Fruit fly (Drosophila melanogaster): ENCODE data around the gene indra.

The indra gene

dm6 chr3L:1295693-1296092, 46.5 kb downstream of the indra start, which contains the start of gene Rabex-5 (continued):
- TF ChIP-seq CG7556 (GFP tag; optimal IDR thresholded peaks at IDR 0.05) (no peak), CG31365 (tag; optimal IDR thresholded peaks at IDR 0.05) (no peak), Ets65A (GFP tag) (no peak), CG15601 (tag; optimal IDR thresholded peaks at IDR 0.05) (no peak), dpn (GFP tag; optimal IDR thresholded peaks at IDR 0.05) (peak; percentile 26 to 37), phol (tag; optimal IDR thresholded peaks at IDR 0.05) (peak; percentile 32), CG14710 (tag; optimal IDR thresholded peaks at IDR 0.05) (peak; percentile 49), CG13894 (tag; optimal IDR thresholded peaks at IDR 0.05) (peak; percentile 46), CG4730 (GFP tag; IDR thresholded peaks at IDR 0.05) (no peak), Sry-δ (GFP tag; optimal IDR thresholded peaks at IDR 0.05) (peak; percentile 97), CG31388 (GFP tag; optimal IDR thresholded peaks at IDR 0.05) (no peak), CG10959 (GFP tag; IDR thresholded peaks at IDR 0.05) (no peak), her (GFP tag; optimal IDR thresholded peaks at IDR 0.05) (peak; percentile 65), Sox102F (GFP tag; optimal IDR thresholded peaks at IDR 0.05) (no peak), sisA (GFP tag; IDR thresholded peaks at IDR 0.05) (0 out of 2 replicates have a peak, but pooled peaks have one; percentile 13), zf30C (GFP tag; optimal IDR thresholded peaks at IDR 0.05) (no peak), CG9876 (GFP tag; optimal IDR thresholded peaks at IDR 0.05) (peak; percentile 17), run (tag; optimal IDR thresholded peaks at IDR 0.05) (no peak), Neu2 (GFP tag; optimal IDR thresholded peaks at IDR 0.05; ENCODE audit: borderline replicate concordance) (no peak), Hsf (GFP tag; optimal IDR thresholded peaks at IDR 0.05) (peak; percentile 34), exex (tag; optimal IDR thresholded peaks at IDR 0.05) (no peak), lilli (GFP tag; optimal IDR thresholded peaks at IDR 0.05) (peak; percentile 60), Mad (GFP tag; optimal IDR thresholded peaks at IDR 0.05) (no peak), Elba2 (GFP tag; optimal IDR thresholded peaks at IDR 0.05) (no peak), pnt (GFP tag; optimal IDR thresholded peaks at IDR 0.05) (no peak), cato (GFP tag; optimal IDR thresholded peaks at IDR 0.05; ENCODE audit: borderline replicate concordance) (no peak), CG33557 (GFP tag; optimal IDR thresholded peaks at IDR 0.05) (no peak), so (GFP tag; IDR thresholded peaks at IDR 0.05) (no peak), CG8290 (GFP tag; optimal IDR thresholded peaks at IDR 0.05) (no peak), CG8290 (tag; optimal IDR thresholded peaks at IDR 0.05) (peak in 1 of 2 experiments; percentile 49), p53 (GFP tag; optimal IDR thresholded peaks at IDR 0.05) (peak; percentile 68), PHDP (tag; optimal IDR thresholded peaks at IDR 0.05) (no peak), CG4617 (GFP tag; optimal IDR thresholded peaks at IDR 0.05; ENCODE audit: borderline replicate concordance) (peak; percentile 85), ab (GFP tag; optimal IDR thresholded peaks at IDR 0.05) (no peak), CG10654 (GFP tag; optimal IDR thresholded peaks at IDR 0.05) (peak; percentile 31), CG9932 (GFP tag; IDR thresholded peaks at IDR 0.05) (peak; percentile 70), Mes4 (GFP tag; optimal IDR thresholded peaks at IDR 0.05) (no peak), Fer1 (GFP tag; optimal IDR thresholded peaks at IDR 0.05) (no peak), mam (GFP tag; optimal IDR thresholded peaks at IDR 0.05) (peak; percentile 54), lbe (GFP tag; optimal IDR thresholded peaks at IDR 0.05) (no peak), zfh2 (GFP tag; optimal IDR thresholded peaks at IDR 0.05) (peak; percentile 50), Adf1 (GFP tag; IDR thresholded peaks at IDR 0.05) (no peak), Drgx (GFP tag; IDR thresholded peaks at IDR 0.05) (no peak), cas (GFP tag; IDR thresholded peaks at IDR 0.05) (no peak), CG14441 (GFP tag; IDR thresholded peaks at IDR 0.05) (no peak), tin (GFP tag; optimal IDR thresholded peaks at IDR 0.05) (peak; percentile 48), CG18599 (GFP tag; optimal IDR thresholded peaks at IDR 0.05) (no peak), sr (GFP tag; IDR thresholded peaks at IDR 0.05) (no peak), CG4404 (GFP tag; IDR thresholded peaks at IDR 0.05) (no peak), dmrt99B (tag; optimal IDR thresholded peaks at IDR 0.05) (no peak), CG9727 (GFP tag; optimal IDR thresholded peaks at IDR 0.05) (no peak), Ptx1 (GFP tag; IDR thresholded peaks at IDR 0.05) (peak; percentile 21; the same call in 1 of the 2 replicates), gcm2 (GFP tag; optimal IDR thresholded peaks at IDR 0.05) (no peak)

All from whole organism, embryonic.